Worm (Caenorhabditis elegans) whole organism, midembryonic: ENCODE results near the gene ddx-46.
"Not testable (repeated sequence)": the region's sequence is repeated elsewhere in the genome, so short reads cannot be mapped to it uniquely, and the experiment has no call there.

Experiments used
- T22C8.4 ChIP-seq: fragments of 200-800 bp; sonication (Bioruptor generic); IDR thresholded peaks from 2 replicates; pipeline ENCODE4 v1.3.6; 2022; ENCODE audit warnings: missing genetic modification characterization, missing compliant biosample characterization
- cog-1 ChIP-seq: sonication (generic microtip); optimal IDR thresholded peaks from 2 replicates; lab custom pipeline; 2016; ENCODE audit warnings: missing genetic modification characterization, missing compliant biosample characterization
- flt-1 ChIP-seq: fragments of 200-800 bp; sonication (Bioruptor generic); IDR thresholded peaks from 2 replicates; pipeline ENCODE4 v1.3.6; 2022; ENCODE audit warnings: missing genetic modification characterization, missing compliant biosample characterization
- klf-2 ChIP-seq: fragments of 200-800 bp; sonication (Bioruptor generic); conservative IDR thresholded peaks from 2 replicates; pipeline ENCODE4 v1.3.6; 2022; ENCODE audit warnings: missing genetic modification reagents, missing genetic modification characterization, missing compliant biosample characterization
- med-1 ChIP-seq: sonication (generic microtip); optimal IDR thresholded peaks from 2 replicates; lab custom pipeline; 2017; ENCODE audit warnings: missing genetic modification characterization, mild to moderate bottlenecking, missing compliant biosample characterization, antibody characterized with exemption, missing genetic modification reagents; ENCODE audit not compliant: insufficient read depth
- ref-1 ChIP-seq: fragments of 200-800 bp; sonication (Bioruptor generic); conservative IDR thresholded peaks from 2 replicates; pipeline ENCODE4 v1.3.6; 2022; ENCODE audit warnings: missing genetic modification reagents, missing genetic modification characterization, missing compliant biosample characterization
- tab-1 ChIP-seq: fragments of 200-800 bp; sonication (Bioruptor generic); IDR thresholded peaks from 2 replicates; pipeline ENCODE4 v1.3.6; 2022; ENCODE audit warnings: missing genetic modification characterization, missing compliant biosample characterization
- ztf-23 ChIP-seq: fragments of 200-800 bp; sonication (Bioruptor generic); IDR thresholded peaks from 2 replicates; pipeline ENCODE4 v1.3.6; 2022; ENCODE audit warnings: missing genetic modification reagents, missing genetic modification characterization, missing compliant biosample characterization
- ztf-29 ChIP-seq: fragments of 200-800 bp; sonication (Bioruptor generic); IDR thresholded peaks from 2 replicates; pipeline ENCODE4 v1.3.6; 2022; ENCODE audit warnings: missing genetic modification reagents, missing genetic modification characterization, missing compliant biosample characterization

ddx-46 gene

DNA sequence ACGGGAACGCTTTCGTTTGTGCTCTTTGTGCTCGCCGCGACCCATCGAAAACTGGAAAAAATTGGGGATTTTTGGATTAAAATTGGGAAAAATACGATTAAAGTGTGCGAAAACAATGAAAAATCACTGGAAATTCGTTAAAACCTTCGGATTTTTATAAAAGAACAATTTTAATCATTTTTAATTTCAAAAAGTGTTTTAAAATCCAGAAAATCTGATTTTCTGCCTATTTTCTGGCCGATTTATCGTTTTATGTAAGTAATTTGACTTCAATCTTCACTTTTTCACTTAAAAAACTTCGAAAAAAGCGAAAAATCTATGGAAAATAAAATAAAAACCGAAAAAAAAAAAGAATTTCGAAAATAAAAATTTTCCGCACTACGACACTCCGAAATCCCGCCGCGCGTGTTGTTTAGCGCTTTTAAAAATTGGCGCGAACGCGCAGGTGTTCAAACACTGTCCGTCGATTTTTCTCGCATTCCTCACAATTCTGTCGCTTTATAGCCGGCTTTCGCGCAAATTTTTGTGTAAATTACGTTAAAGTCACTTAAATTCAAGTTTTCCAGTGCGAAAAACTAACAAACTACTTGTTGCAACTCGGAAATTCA lies at the start of gene ddx-46, which contains the start of gene F53H1.4:
Gene ddx-46 (minus strand): TSS at position 51 of the 608 bp plus-strand sequence.
Gene F53H1.4 (plus strand): TSS at position 567 of the 608 bp plus-strand sequence.
- TF ChIP-seq cog-1 (tag; lab: Kevin White, UChicago) (no peak), ref-1 (GFP tag; lab: Robert Waterston, UW) (no peak), med-1 (no peak), flt-1 (GFP tag; lab: Robert Waterston, UW) (0 out of 2 replicates have a peak, but pooled peaks have one; percentile 18), T22C8.4 (GFP tag; lab: Robert Waterston, UW) (no peak), ztf-23 (GFP tag; lab: Robert Waterston, UW) (no peak)

DNA sequence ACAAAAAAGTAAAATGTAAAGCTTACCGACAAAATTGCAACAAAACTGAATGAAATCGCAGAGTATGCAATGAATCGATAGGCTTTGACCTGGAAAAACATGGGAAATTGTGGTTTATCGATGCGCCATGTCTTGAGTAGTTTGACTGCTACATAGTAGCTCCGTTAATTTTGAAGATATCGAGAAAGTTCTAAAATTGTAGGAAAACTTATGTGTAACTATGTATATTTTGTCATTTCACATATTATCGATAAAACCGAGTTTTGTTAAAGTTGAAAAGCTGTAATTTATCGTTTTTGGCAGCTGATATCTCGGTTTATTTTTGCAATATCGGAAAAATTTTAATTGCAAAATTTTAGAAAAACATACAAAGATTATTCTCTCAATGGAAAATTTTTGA lies 49.7 kb upstream of the ddx-46 start, which contains the start of gene col-105:
Gene col-105 (minus strand): TSS at position 101 of the 400 bp plus-strand sequence.
- no peak for TF ChIP-seq med-1
- no peak for TF ChIP-seq cog-1 (tag; lab: Kevin White, UChicago)
- no peak for TF ChIP-seq flt-1 (GFP tag; lab: Robert Waterston, UW)
- TF ChIP-seq klf-2 (GFP tag; lab: Robert Waterston, UW) = no peak
- TF ChIP-seq T22C8.4 (GFP tag; lab: Robert Waterston, UW) = no peak
- TF ChIP-seq ztf-29 (GFP tag; lab: Robert Waterston, UW) = no peak
- no peak for TF ChIP-seq ref-1 (GFP tag; lab: Robert Waterston, UW)
- no peak for TF ChIP-seq ztf-23 (GFP tag; lab: Robert Waterston, UW)
- no peak for TF ChIP-seq tab-1 (GFP tag; lab: Robert Waterston, UW)

DNA sequence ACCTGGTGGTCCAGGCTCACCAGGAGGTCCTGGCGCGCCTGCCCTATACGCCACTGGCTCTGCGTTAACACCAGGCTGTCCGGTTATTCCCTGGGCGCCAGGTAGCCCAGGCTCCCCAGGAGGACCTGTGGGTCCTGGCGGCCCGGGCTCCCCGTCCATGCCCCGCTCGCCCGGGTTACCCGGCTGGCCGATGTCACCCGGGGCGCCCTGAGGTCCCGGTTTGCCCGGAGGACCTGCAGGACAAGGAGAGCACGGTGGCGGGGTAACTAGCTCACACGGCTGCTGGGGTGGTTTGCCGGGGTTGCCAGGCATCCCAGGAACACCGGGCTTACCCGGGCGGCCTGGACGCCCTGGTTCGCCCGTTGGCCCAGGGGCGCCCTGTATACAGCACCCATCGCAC lies 48.7 kb upstream of the ddx-46 start:
- TF ChIP-seq flt-1 (GFP tag; lab: Robert Waterston, UW) = 0 out of 2 replicates have a peak, but pooled peaks have one; percentile 43
- no peak for TF ChIP-seq ztf-29 (GFP tag; lab: Robert Waterston, UW)
- 0 out of 2 replicates have a peak, but pooled peaks have one; percentile 20 for TF ChIP-seq tab-1 (GFP tag; lab: Robert Waterston, UW)

DNA sequence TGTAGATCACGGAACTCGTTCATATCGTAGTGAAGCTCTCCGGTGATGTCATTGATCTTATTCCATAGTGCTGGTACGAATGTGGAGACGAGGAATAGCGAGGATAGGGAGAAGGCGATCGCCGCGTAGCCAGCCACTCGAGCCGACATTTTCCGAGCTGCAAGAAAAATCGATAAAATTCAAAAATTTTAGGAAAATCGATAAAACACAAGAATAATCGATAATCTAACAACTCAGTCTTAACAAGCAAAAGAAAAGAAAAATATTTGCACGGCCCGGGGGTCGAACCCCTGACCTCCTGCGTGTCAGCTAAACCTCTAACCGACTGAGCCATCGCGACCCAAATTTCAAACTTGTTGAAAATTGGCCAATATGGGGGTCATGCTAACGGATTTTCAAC lies 45.7 kb upstream of the ddx-46 start, which contains the start of gene col-104:
Gene col-104 (minus strand): TSS at position 159 of the 400 bp plus-strand sequence.
- TF ChIP-seq ref-1 (GFP tag; lab: Robert Waterston, UW) (no peak), T22C8.4 (GFP tag; lab: Robert Waterston, UW) (peak; percentile 73)

DNA sequence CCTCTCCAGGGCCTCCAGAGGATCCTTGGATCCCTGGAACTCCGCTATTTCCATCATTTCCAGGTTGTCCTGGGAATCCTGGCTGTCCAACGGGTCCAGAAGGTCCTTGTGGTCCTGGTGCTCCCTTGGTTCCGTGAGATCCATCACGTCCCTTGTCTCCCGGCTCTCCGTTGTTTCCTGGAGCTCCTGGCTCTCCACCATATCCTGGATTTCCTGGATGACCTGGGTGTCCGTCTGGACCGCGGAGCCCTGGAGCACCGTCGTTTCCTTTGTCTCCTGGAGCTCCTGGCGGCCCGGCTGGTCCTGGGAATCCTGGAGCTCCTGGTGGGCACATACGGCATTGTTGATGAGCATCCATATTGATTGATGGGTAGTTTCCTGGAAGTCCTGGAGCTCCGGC lies 44.4 kb upstream of the ddx-46 start:
- TF ChIP-seq ref-1 (GFP tag; lab: Robert Waterston, UW) (no peak), klf-2 (GFP tag; lab: Robert Waterston, UW) (no peak), ztf-23 (GFP tag; lab: Robert Waterston, UW) (no peak), ztf-29 (GFP tag; lab: Robert Waterston, UW) (no peak), flt-1 (GFP tag; lab: Robert Waterston, UW) (no peak), med-1 (no peak), T22C8.4 (GFP tag; lab: Robert Waterston, UW) (no peak), cog-1 (tag; lab: Kevin White, UChicago) (no peak), tab-1 (GFP tag; lab: Robert Waterston, UW) (no peak)

DNA sequence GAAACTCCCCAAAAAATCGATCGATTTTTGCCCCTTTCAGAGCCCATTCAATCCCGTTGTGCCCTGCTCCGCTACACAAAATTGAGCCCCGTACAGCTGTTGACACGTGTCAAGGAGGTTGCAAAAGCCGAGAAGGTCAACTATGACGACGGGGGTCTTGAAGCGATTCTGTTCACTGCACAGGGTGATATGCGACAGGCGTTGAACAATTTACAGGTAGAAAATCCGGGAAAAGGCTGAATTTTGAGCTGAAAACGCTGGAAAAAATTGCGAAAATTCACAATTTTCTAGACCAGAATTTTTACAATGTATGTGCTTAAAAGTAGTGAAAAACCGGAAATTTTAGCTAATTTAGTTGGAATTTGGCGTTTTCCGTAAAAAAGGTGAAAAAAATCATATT lies 39.9 kb upstream of the ddx-46 start:
- no peak for TF ChIP-seq flt-1 (GFP tag; lab: Robert Waterston, UW)
- no peak for TF ChIP-seq ref-1 (GFP tag; lab: Robert Waterston, UW)
- TF ChIP-seq cog-1 (tag; lab: Kevin White, UChicago) = no peak
- no peak for TF ChIP-seq T22C8.4 (GFP tag; lab: Robert Waterston, UW)
- TF ChIP-seq klf-2 (GFP tag; lab: Robert Waterston, UW) = no peak
- no peak for TF ChIP-seq ztf-23 (GFP tag; lab: Robert Waterston, UW)
- no peak for TF ChIP-seq ztf-29 (GFP tag; lab: Robert Waterston, UW)
- no peak for TF ChIP-seq med-1
- no peak for TF ChIP-seq tab-1 (GFP tag; lab: Robert Waterston, UW)

DNA sequence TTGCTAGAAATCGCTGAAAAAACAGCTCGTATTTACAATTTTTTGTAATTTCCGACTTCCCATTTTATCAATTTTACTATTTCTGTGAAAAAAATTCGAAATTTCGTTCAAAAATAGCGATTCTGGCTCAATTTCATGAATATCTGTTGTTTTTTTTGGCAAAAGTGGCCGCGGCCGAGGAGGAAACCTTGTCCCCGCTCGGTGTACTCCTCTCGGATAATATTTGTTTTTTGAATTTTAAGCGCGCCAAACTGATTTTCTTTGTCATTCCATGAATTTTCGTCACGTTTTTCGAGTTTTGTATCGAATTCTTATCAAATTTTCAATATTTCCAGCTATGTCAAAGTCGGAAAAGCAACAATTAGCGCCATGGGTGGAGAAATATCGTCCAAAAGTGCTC lies 37.5 kb upstream of the ddx-46 start, which contains the start of gene rfc-2:
Gene rfc-2 (plus strand): TSS at position 334 of the 400 bp plus-strand sequence.
- TF ChIP-seq ref-1 (GFP tag; lab: Robert Waterston, UW) (no peak), T22C8.4 (GFP tag; lab: Robert Waterston, UW) (no peak), ztf-23 (GFP tag; lab: Robert Waterston, UW) (no peak), med-1 (no peak), tab-1 (GFP tag; lab: Robert Waterston, UW) (no peak), flt-1 (GFP tag; lab: Robert Waterston, UW) (no peak), ztf-29 (GFP tag; lab: Robert Waterston, UW) (no peak), klf-2 (GFP tag; lab: Robert Waterston, UW) (no peak), cog-1 (tag; lab: Kevin White, UChicago) (no peak)

DNA sequence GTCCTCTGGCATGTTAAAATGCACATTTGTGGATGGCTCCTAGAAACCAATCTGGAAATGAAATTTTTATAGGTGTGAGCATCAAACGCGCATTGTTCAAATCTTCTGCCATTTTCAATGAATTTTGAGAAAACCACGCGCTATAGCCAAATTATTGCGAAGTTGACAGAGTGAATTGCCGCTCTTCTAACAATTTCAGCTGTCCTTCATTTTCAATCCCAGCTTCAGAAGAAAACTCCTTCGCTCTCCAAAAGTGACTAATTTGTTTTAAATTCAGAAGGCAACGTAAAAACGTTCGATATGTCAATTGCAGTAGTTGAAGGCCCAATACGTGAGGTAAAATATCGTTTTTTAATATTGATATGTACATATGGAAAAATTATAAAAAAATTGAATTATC lies 33.9 kb upstream of the ddx-46 start, which contains the start of gene F58F6.5:
Gene F58F6.5 (plus strand): TSS at position 301 of the 400 bp plus-strand sequence.
- not testable (repeated sequence) for TF ChIP-seq ref-1, T22C8.4, klf-2 (GFP tag; lab: Robert Waterston, UW)

DNA sequence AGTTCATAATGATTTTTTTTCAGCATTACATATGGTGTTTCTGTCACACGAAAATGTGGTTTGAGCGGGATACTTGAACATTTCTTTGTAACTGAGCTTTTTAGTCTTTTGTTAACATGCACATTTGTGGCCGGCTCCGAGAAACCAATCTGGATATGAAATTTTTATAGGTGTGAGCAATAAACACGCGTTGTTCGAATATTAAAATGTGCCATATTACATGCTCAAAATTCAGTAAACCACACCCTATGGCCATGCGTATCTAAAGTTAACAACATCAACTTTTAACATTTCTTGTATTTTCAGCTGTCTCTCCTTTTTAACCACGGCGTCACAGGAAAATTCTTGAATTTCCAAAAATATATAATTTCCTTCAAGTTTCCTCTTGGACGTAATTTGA lies 31.3 kb upstream of the ddx-46 start, which contains the start of gene F58F6.6:
Gene F58F6.6 (plus strand): TSS at position 301 of the 400 bp plus-strand sequence.
- TF ChIP-seq cog-1 (tag; lab: Kevin White, UChicago); tab-1 (GFP tag; lab: Robert Waterston, UW); klf-2 (GFP tag; lab: Robert Waterston, UW): not testable (repeated sequence)
